Fruit fly (Drosophila melanogaster) whole organism: ENCODE measurements around the gene CG32687.

ENCODE experiments used
- CG8478 ChIP-seq: fragments of >200 bp; optimal IDR thresholded peaks from 2 replicates; lab custom pipeline; 2018; ENCODE audit warnings: inconsistent platforms
- Dll ChIP-seq: fragments of >200 bp; optimal IDR thresholded peaks from 2 replicates; lab custom pipeline; 2017
- EcR ChIP-seq, 2 experiments: fragments of >200 bp; optimal IDR thresholded peaks; 2 replicates each; lab custom pipeline; 2017; ENCODE audit warnings: missing biosample characterization in 2 of 2, missing genetic modification characterization in 2 of 2, missing genetic modification reagents in 2 of 2
- pan ChIP-seq: fragments of >200 bp; optimal IDR thresholded peaks from 2 replicates; lab custom pipeline; 2017
- psq ChIP-seq: fragments of >200 bp; optimal IDR thresholded peaks from 2 replicates; lab custom pipeline; 2017
- usp ChIP-seq: fragments of >200 bp; optimal IDR thresholded peaks from 2 replicates; lab custom pipeline; 2017; ENCODE audit warnings: missing biosample characterization, missing genetic modification characterization, mixed read lengths

CG32687 gene

dm6 chrX:10484206-10485112, 2.5 kb downstream of the CG32687 start:
- TF ChIP-seq usp (GFP tag; lab: Kevin White, UChicago), result no peak
- peak; percentile 60 for TF ChIP-seq pan

dm6 chrX:10478443-10479368, 8.3 kb downstream of the CG32687 start, which contains the start of the genes CG2887 and PPP4R2r:
TSS of gene CG2887 (minus strand) at chrX:10478493.
TSS of gene PPP4R2r (plus strand) at chrX:10478838.
- no peak for TF ChIP-seq pan
- TF ChIP-seq Dll (lab: Kevin White, UChicago), result no peak
- TF ChIP-seq EcR (GFP tag; optimal IDR thresholded peaks at IDR 0.05; lab: Kevin White, UChicago), result no peak
- TF ChIP-seq CG8478 (lab: Kevin White, UChicago), result no peak
- TF ChIP-seq usp (GFP tag; lab: Kevin White, UChicago), result no peak
- TF ChIP-seq psq (lab: Kevin White, UChicago), result no peak

- TF ChIP-seq Dll (lab: Kevin White, UChicago) (no peak), EcR (GFP tag; optimal IDR thresholded peaks at IDR 0.05; lab: Kevin White, UChicago) (no peak), psq (lab: Kevin White, UChicago) (no peak), usp (GFP tag; lab: Kevin White, UChicago) (no peak), CG8478 (lab: Kevin White, UChicago) (no peak), pan (no peak)
Measured at dm6 chrX:10474625-10475024, 12.4 kb downstream of the CG32687 start, which contains the start of gene nocte. TSS of gene nocte (minus strand) at chrX:10474675.

- TF ChIP-seq CG8478 (lab: Kevin White, UChicago) (no peak), Dll (lab: Kevin White, UChicago) (peak; percentile 56), EcR (GFP tag; optimal IDR thresholded peaks at IDR 0.05; lab: Kevin White, UChicago) (no peak), pan (no peak)
Measured at dm6 chrX:10474213-10474540, 12.8 kb downstream of the CG32687 start.

- TF ChIP-seq EcR (GFP tag; optimal IDR thresholded peaks at IDR 0.05; lab: Kevin White, UChicago) (peak in 1 of 2 experiments; percentile 94), CG8478 (lab: Kevin White, UChicago) (peak; percentile 72), Dll (lab: Kevin White, UChicago) (no peak)
Measured at dm6 chrX:10473510-10474212, 13.3 kb downstream of the CG32687 start, which contains the start of gene CG2889. TSS of gene CG2889 (plus strand) at chrX:10473938.

dm6 chrX:10472614-10473248, 14.3 kb downstream of the CG32687 start:
- TF ChIP-seq EcR (GFP tag; optimal IDR thresholded peaks at IDR 0.05; lab: Kevin White, UChicago) (no peak), CG8478 (lab: Kevin White, UChicago) (peak; percentile 75)

- no peak for TF ChIP-seq Dll (lab: Kevin White, UChicago)
- no peak for TF ChIP-seq pan
- no peak for TF ChIP-seq usp (GFP tag; lab: Kevin White, UChicago)
- no peak for TF ChIP-seq CG8478 (lab: Kevin White, UChicago)
- no peak for TF ChIP-seq EcR (GFP tag; optimal IDR thresholded peaks at IDR 0.05; lab: Kevin White, UChicago)
- TF ChIP-seq psq (lab: Kevin White, UChicago), result no peak
Measured at dm6 chrX:10464531-10464930, 22.5 kb downstream of the CG32687 start.

- TF ChIP-seq usp (GFP tag; lab: Kevin White, UChicago) (no peak), psq (lab: Kevin White, UChicago) (no peak), EcR (GFP tag; optimal IDR thresholded peaks at IDR 0.05; lab: Kevin White, UChicago) (no peak), Dll (lab: Kevin White, UChicago) (no peak), CG8478 (lab: Kevin White, UChicago) (no peak), pan (no peak)
Measured at dm6 chrX:10463056-10463710, 23.8 kb downstream of the CG32687 start.

dm6 chrX:10461938-10462337, 25.1 kb downstream of the CG32687 start:
- TF ChIP-seq usp (GFP tag; lab: Kevin White, UChicago), result no peak
- no peak for TF ChIP-seq EcR (GFP tag; optimal IDR thresholded peaks at IDR 0.05; lab: Kevin White, UChicago)
- no peak for TF ChIP-seq CG8478 (lab: Kevin White, UChicago)
- TF ChIP-seq psq (lab: Kevin White, UChicago), result no peak
- no peak for TF ChIP-seq Dll (lab: Kevin White, UChicago)
- TF ChIP-seq pan, result no peak

dm6 chrX:10460506-10461114, 26.4 kb downstream of the CG32687 start, which contains the start of gene Neb-cGP:
TSS of gene Neb-cGP (plus strand) at chrX:10460736.
- TF ChIP-seq psq (lab: Kevin White, UChicago), result no peak
- TF ChIP-seq EcR (GFP tag; optimal IDR thresholded peaks at IDR 0.05; lab: Kevin White, UChicago), result no peak
